Fruit fly (Drosophila melanogaster): ENCODE data around the gene CG44140.

dm6 chr2L:15743578-15743977 is 49.3 kb upstream of the CG44140 start:
- TF ChIP-seq Myc (optimal IDR thresholded peaks at IDR 0.05) (no peak), psq (optimal IDR thresholded peaks at IDR 0.05) (no peak)

Measured in Kc167 (cell line).